Worm (Caenorhabditis elegans) whole organism, L2 larva: Measurements from ENCODE around the gene M04B2.7.

Experiments
- ama-1 ChIP-seq: fragments of 150-350 bp; optimal IDR thresholded peaks from 2 replicates; lab custom pipeline; 2018; ENCODE audit warnings: inconsistent platforms
- ceh-16 ChIP-seq: fragments of 150-350 bp; optimal IDR thresholded peaks from 2 replicates; lab custom pipeline; 2014; ENCODE audit warnings: missing biosample characterization, missing genetic modification characterization
- unc-39 ChIP-seq: fragments of 150-350 bp; optimal IDR thresholded peaks from 2 replicates; lab custom pipeline; 2014; ENCODE audit warnings: missing biosample characterization, missing genetic modification characterization
- ztf-11 ChIP-seq: sonication (generic microtip); optimal IDR thresholded peaks from 2 replicates; lab custom pipeline; 2017; ENCODE audit warnings: missing biosample characterization, missing genetic modification characterization

- no peak for TF ChIP-seq ama-1 (lab: Kevin White, UChicago)
- no peak for TF ChIP-seq ceh-16 (tag; lab: Kevin White, UChicago)
- no peak for TF ChIP-seq ztf-11
- TF ChIP-seq unc-39 (tag; lab: Kevin White, UChicago): no peak
These were observed 21.6 kb upstream of the M04B2.7 start, which contains the start of gene srgp-1 for ce11 chrIV:11570200-11570599.
